Worm (Caenorhabditis elegans) whole organism, midembryonic: ENCODE results near the gene dhhc-6.

Source experiments
- med-1 ChIP-seq: sonication (generic microtip); optimal IDR thresholded peaks from 2 replicates; lab custom pipeline; 2017; ENCODE audit warnings: missing genetic modification characterization, mild to moderate bottlenecking, missing compliant biosample characterization, antibody characterized with exemption, missing genetic modification reagents; ENCODE audit not compliant: insufficient read depth
- ref-1 ChIP-seq: fragments of 200-800 bp; sonication (Bioruptor generic); conservative IDR thresholded peaks from 2 replicates; pipeline ENCODE4 v1.3.6; 2022; ENCODE audit warnings: missing genetic modification reagents, missing genetic modification characterization, missing compliant biosample characterization
- ztf-23 ChIP-seq: fragments of 200-800 bp; sonication (Bioruptor generic); IDR thresholded peaks from 2 replicates; pipeline ENCODE4 v1.3.6; 2022; ENCODE audit warnings: missing genetic modification reagents, missing genetic modification characterization, missing compliant biosample characterization
- ztf-29 ChIP-seq: fragments of 200-800 bp; sonication (Bioruptor generic); IDR thresholded peaks from 2 replicates; pipeline ENCODE4 v1.3.6; 2022; ENCODE audit warnings: missing genetic modification reagents, missing genetic modification characterization, missing compliant biosample characterization

- TF ChIP-seq ref-1 = no peak
- TF ChIP-seq med-1 (GFP tag; lab: Kevin White, UChicago) = no peak
- no peak for TF ChIP-seq ztf-23 (GFP tag; lab: Robert Waterston, UW)
- no peak for TF ChIP-seq ztf-29 (GFP tag; lab: Robert Waterston, UW)
Observed at ce11 chrIV:12113056-12113455, 11.7 kb upstream of the dhhc-6 start.
